Fruit fly (Drosophila melanogaster) whole organism, prepupa: ENCODE results near the gene CG42371.

Source experiments
- Blimp-1 ChIP-seq: fragments of 200-800 bp; sonication (Bioruptor generic); optimal IDR thresholded peaks from 3 replicates; lab custom pipeline; 2017; ENCODE audit warnings: missing biosample characterization, missing genetic modification characterization, mild to moderate bottlenecking, moderate library complexity, missing genetic modification reagents
- CG11294 ChIP-seq: fragments of 200-800 bp; sonication (Bioruptor generic); IDR thresholded peaks from 2 replicates; pipeline ENCODE4 v1.3.6; 2022; ENCODE audit warnings: missing biosample characterization, missing genetic modification characterization
- CG11762 ChIP-seq: fragments of 200-800 bp; sonication (Bioruptor generic); optimal IDR thresholded peaks from 3 replicates; lab custom pipeline; 2016; ENCODE audit warnings: missing biosample characterization, missing genetic modification characterization; ENCODE audit not compliant: insufficient read depth
- CG11902 ChIP-seq: fragments of 200-800 bp; sonication (Bioruptor generic); optimal IDR thresholded peaks from 3 replicates; lab custom pipeline; 2016; ENCODE audit warnings: missing biosample characterization, missing genetic modification characterization
- CG15336 ChIP-seq: fragments of 200-800 bp; sonication (Bioruptor generic); IDR thresholded peaks from 2 replicates; pipeline ENCODE4 v1.3.6; 2022; ENCODE audit warnings: missing biosample characterization, missing genetic modification characterization
- CG1621 ChIP-seq: fragments of 200-800 bp; sonication (Bioruptor generic); optimal IDR thresholded peaks from 3 replicates; lab custom pipeline; 2018; ENCODE audit warnings: missing biosample characterization, mild to moderate bottlenecking, missing genetic modification characterization
- CG16779 ChIP-seq: fragments of 200-800 bp; sonication (Bioruptor generic); optimal IDR thresholded peaks from 3 replicates; lab custom pipeline; 2017; ENCODE audit warnings: missing biosample characterization, mild to moderate bottlenecking, missing genetic modification characterization
- CG3032 ChIP-seq: fragments of 200-800 bp; optimal IDR thresholded peaks from 2 replicates; lab custom pipeline; 2019; ENCODE audit warnings: missing biosample characterization, mild to moderate bottlenecking, missing genetic modification characterization, moderate library complexity
- CG32006 ChIP-seq: fragments of 200-800 bp; sonication (Bioruptor generic); optimal IDR thresholded peaks from 3 replicates; lab custom pipeline; 2017; ENCODE audit warnings: missing biosample characterization, mild to moderate bottlenecking, missing genetic modification characterization
- CG6163 ChIP-seq: fragments of 200-800 bp; sonication (Bioruptor generic); IDR thresholded peaks from 3 replicates; pipeline ENCODE4 v1.3.6; 2022; ENCODE audit warnings: missing biosample characterization, missing genetic modification characterization
- CG6854 ChIP-seq: fragments of 200-800 bp; sonication (Bioruptor generic); optimal IDR thresholded peaks from 2 replicates; lab custom pipeline; 2017; ENCODE audit warnings: missing biosample characterization, mild to moderate bottlenecking, missing genetic modification characterization
- CG7368 ChIP-seq: fragments of 200-800 bp; sonication (Bioruptor generic); optimal IDR thresholded peaks from 3 replicates; lab custom pipeline; 2016; ENCODE audit warnings: missing biosample characterization, missing genetic modification characterization
- CG8119 ChIP-seq: fragments of 200-800 bp; sonication (Bioruptor generic); IDR thresholded peaks from 3 replicates; pipeline ENCODE4 v1.3.6; 2022; ENCODE audit warnings: missing biosample characterization, missing genetic modification characterization
- CG8319 ChIP-seq: fragments of 200-800 bp; sonication (Bioruptor generic); optimal IDR thresholded peaks from 3 replicates; lab custom pipeline; 2016; ENCODE audit warnings: missing biosample characterization, missing genetic modification characterization
- CG8632 ChIP-seq: fragments of 200-800 bp; sonication (Bioruptor generic); optimal IDR thresholded peaks from 3 replicates; lab custom pipeline; 2016; ENCODE audit warnings: missing biosample characterization, missing genetic modification characterization
- Eip93F ChIP-seq: fragments of 200-800 bp; sonication (Bioruptor generic); optimal IDR thresholded peaks from 2 replicates; lab custom pipeline; 2016; ENCODE audit warnings: missing biosample characterization, mild to moderate bottlenecking, missing genetic modification characterization
- Ets96B ChIP-seq: fragments of 200-800 bp; optimal IDR thresholded peaks from 2 replicates; lab custom pipeline; 2019; ENCODE audit warnings: missing biosample characterization, mild to moderate bottlenecking, missing genetic modification characterization, moderate library complexity
- Gug ChIP-seq: fragments of 200-800 bp; sonication (Bioruptor generic); IDR thresholded peaks from 2 replicates; pipeline ENCODE4 v1.3.6; 2022; ENCODE audit warnings: missing biosample characterization, missing genetic modification characterization
- Hr38 ChIP-seq: sonication (Bioruptor generic); optimal IDR thresholded peaks from 2 replicates; lab custom pipeline; 2016; ENCODE audit warnings: missing biosample characterization, missing genetic modification characterization
- Hr39 ChIP-seq: fragments of 200-800 bp; sonication (Bioruptor generic); optimal IDR thresholded peaks from 2 replicates; lab custom pipeline; 2016; ENCODE audit warnings: missing biosample characterization, missing genetic modification characterization
- Hr4 ChIP-seq: fragments of 200-800 bp; sonication (Bioruptor generic); optimal IDR thresholded peaks from 3 replicates; lab custom pipeline; 2016; ENCODE audit warnings: missing biosample characterization, missing genetic modification characterization
- Met ChIP-seq: fragments of 200-800 bp; sonication (Bioruptor generic); optimal IDR thresholded peaks from 3 replicates; lab custom pipeline; 2016; ENCODE audit warnings: missing biosample characterization, missing genetic modification characterization
- OdsH ChIP-seq: fragments of 200-800 bp; sonication (Bioruptor generic); optimal IDR thresholded peaks from 3 replicates; lab custom pipeline; 2016; ENCODE audit warnings: missing biosample characterization, missing genetic modification characterization
- Sox102F ChIP-seq: fragments of 200-800 bp; sonication (Bioruptor generic); optimal IDR thresholded peaks from 2 replicates; lab custom pipeline; 2016; ENCODE audit warnings: missing biosample characterization, mild to moderate bottlenecking, missing genetic modification characterization
- Sox15 ChIP-seq: fragments of 200-800 bp; sonication (Bioruptor generic); optimal IDR thresholded peaks from 3 replicates; lab custom pipeline; 2016; ENCODE audit warnings: missing biosample characterization, missing genetic modification characterization
- achi ChIP-seq: fragments of 200-800 bp; sonication (Bioruptor generic); optimal IDR thresholded peaks from 3 replicates; lab custom pipeline; 2016; ENCODE audit warnings: missing biosample characterization, missing genetic modification characterization
- acj6 ChIP-seq: fragments of 200-800 bp; sonication (Bioruptor generic); optimal IDR thresholded peaks from 3 replicates; lab custom pipeline; 2016; ENCODE audit warnings: missing biosample characterization, missing genetic modification characterization
- dac ChIP-seq: fragments of 200-800 bp; sonication (Bioruptor generic); optimal IDR thresholded peaks from 2 replicates; lab custom pipeline; 2017; ENCODE audit warnings: missing biosample characterization, mild to moderate bottlenecking, missing genetic modification characterization
- dsx ChIP-seq: fragments of 200-800 bp; optimal IDR thresholded peaks from 3 replicates; lab custom pipeline; 2019; ENCODE audit warnings: missing biosample characterization, mild to moderate bottlenecking, missing genetic modification characterization, moderate library complexity; ENCODE audit not compliant: poor library complexity, severe bottlenecking
- fd59A ChIP-seq: fragments of 200-800 bp; sonication (Bioruptor generic); optimal IDR thresholded peaks from 2 replicates; lab custom pipeline; 2017; ENCODE audit warnings: missing biosample characterization, mild to moderate bottlenecking, missing genetic modification characterization, missing genetic modification reagents
- lz ChIP-seq: fragments of 200-800 bp; sonication (Bioruptor generic); optimal IDR thresholded peaks from 3 replicates; lab custom pipeline; 2016; ENCODE audit warnings: missing biosample characterization, missing genetic modification characterization
- net ChIP-seq: fragments of 200-800 bp; sonication (Bioruptor generic); optimal IDR thresholded peaks from 3 replicates; lab custom pipeline; 2016; ENCODE audit warnings: missing biosample characterization, missing genetic modification characterization
- salr ChIP-seq, 2 experiments: fragments of 200-800 bp; sonication (Bioruptor generic); optimal IDR thresholded peaks; 3 replicates each; lab custom pipeline; 2016 to 2018; ENCODE audit warnings: missing biosample characterization in 2 of 2, missing genetic modification characterization in 2 of 2, mild to moderate bottlenecking in 1 of 2
- ss ChIP-seq, 2 experiments: fragments of 200-800 bp; sonication (Bioruptor generic); optimal IDR thresholded peaks; 2 replicates in 1 of 2; 3 replicates in 1 of 2; lab custom pipeline; 2017 to 2018; ENCODE audit warnings: mild to moderate bottlenecking in 2 of 2, missing biosample characterization in 2 of 2, missing genetic modification characterization in 2 of 2, moderate library complexity in 1 of 2
- svp ChIP-seq: fragments of 200-800 bp; sonication (Bioruptor generic); peaks from one replicate; lab custom pipeline; 2016; ENCODE audit warnings: missing biosample characterization, missing genetic modification characterization
- topi ChIP-seq: fragments of 200-800 bp; sonication (Bioruptor generic); optimal IDR thresholded peaks from 3 replicates; lab custom pipeline; 2016; ENCODE audit warnings: missing biosample characterization, missing genetic modification characterization

The CG42371 gene

DNA sequence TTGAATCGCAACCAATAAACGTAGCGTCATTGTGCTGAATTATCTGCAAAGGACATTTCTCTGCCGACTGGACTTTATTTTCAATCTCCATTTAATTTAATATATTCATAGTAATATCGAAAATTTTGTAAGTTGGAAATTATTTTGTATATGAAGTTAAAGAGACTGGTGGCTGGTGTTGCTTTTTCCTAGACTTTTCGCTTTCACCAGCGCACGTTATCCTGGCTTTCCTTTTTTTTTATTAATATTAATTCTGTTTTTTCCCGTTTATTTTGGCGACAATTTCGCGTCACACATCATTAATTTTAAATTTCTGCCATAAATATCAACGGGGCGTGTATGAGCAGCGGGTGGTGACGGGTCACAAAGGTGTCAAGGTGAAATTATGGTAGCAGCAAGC, 48.2 kb upstream of the CG42371 start, which contains the start of gene CG34049:
TSS of gene CG34049 (minus strand) at position 101 of the 400 bp plus-strand sequence.
- TF ChIP-seq achi (GFP tag; lab: Kevin White, UChicago) (no peak), acj6 (GFP tag; lab: Kevin White, UChicago) (no peak), Hr39 (GFP tag; lab: Kevin White, UChicago) (no peak), CG8632 (GFP tag; lab: Kevin White, UChicago) (no peak), Hr4 (GFP tag; lab: Kevin White, UChicago) (no peak), topi (GFP tag; lab: Kevin White, UChicago) (no peak)

DNA sequence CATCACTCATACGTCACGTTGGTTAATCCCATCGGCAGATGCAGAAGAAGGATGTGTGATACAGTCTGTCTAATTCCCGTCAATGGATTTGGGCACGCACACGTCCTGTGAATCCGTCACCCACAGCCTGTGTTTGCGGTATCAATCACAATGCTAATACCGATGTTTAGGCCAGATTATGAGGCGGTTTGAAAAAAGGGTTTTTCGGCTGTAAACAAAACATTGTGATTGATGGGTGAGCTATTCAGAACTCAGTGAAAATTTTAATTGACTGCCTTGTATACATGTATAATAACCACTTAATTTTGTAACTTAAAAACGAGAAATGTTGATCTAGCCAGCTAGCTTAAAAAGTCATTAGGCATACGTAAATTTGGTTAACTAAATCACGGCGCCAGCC, 46.1 kb upstream of the CG42371 start, which contains the start of gene CG4270:
TSS of gene CG4270 (plus strand) at position 301 of the 400 bp plus-strand sequence.
- TF ChIP-seq Sox15 (GFP tag; lab: Kevin White, UChicago) (no peak), Hr38 (GFP tag; lab: Kevin White, UChicago) (no peak), CG11294 (no peak), CG11762 (no peak), CG1621 (tag; lab: Kevin White, UChicago) (no peak), CG15336 (GFP tag; lab: Robert Waterston, UW) (no peak), Eip93F (GFP tag; lab: Kevin White, UChicago) (no peak), CG32006 (GFP tag; lab: Kevin White, UChicago) (no peak), fd59A (no peak), OdsH (GFP tag; lab: Kevin White, UChicago) (no peak), CG8632 (GFP tag; lab: Kevin White, UChicago) (no peak), acj6 (GFP tag; lab: Kevin White, UChicago) (no peak)

DNA sequence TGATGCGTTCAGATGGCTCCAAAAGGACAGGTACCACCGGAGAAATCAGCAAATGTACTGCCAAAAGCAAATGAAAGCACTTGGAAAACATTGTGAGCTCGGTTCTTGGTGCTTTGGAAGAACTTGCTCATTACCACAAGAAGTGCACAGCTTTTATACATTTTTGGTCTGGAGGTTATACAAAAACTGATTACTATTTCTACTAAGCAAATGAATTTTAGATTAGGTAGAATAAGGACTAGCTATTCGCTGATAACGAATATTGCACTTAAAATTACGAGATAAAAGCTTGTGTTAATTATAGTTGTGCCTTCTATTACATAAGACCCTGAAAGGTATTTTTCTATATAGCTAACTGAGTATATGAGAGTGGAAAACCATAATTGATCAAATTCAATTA, 37.9 kb upstream of the CG42371 start, which contains the start of gene Send1:
TSS of gene Send1 (minus strand) at position 101 of the 400 bp plus-strand sequence.
- TF ChIP-seq CG8119 (GFP tag; lab: Robert Waterston, UW) (no peak), dsx (GFP tag; lab: Kevin White, UChicago) (no peak), Gug (GFP tag; lab: Robert Waterston, UW) (no peak), CG3032 (tag; lab: Kevin White, UChicago) (no peak), lz (GFP tag; lab: Kevin White, UChicago) (no peak), net (GFP tag; lab: Kevin White, UChicago) (no peak), CG15336 (GFP tag; lab: Robert Waterston, UW) (no peak), fd59A (no peak), CG16779 (no peak), CG6163 (no peak), CG6854 (GFP tag; lab: Kevin White, UChicago) (no peak), CG8319 (GFP tag; lab: Kevin White, UChicago) (no peak), svp (GFP tag; lab: Kevin White, UChicago) (no peak), Blimp-1 (no peak), Sox102F (GFP tag; lab: Kevin White, UChicago) (no peak), salr (GFP tag; optimal IDR thresholded peaks at IDR 0.05; lab: Kevin White, UChicago) (no peak), CG11902 (no peak)

DNA sequence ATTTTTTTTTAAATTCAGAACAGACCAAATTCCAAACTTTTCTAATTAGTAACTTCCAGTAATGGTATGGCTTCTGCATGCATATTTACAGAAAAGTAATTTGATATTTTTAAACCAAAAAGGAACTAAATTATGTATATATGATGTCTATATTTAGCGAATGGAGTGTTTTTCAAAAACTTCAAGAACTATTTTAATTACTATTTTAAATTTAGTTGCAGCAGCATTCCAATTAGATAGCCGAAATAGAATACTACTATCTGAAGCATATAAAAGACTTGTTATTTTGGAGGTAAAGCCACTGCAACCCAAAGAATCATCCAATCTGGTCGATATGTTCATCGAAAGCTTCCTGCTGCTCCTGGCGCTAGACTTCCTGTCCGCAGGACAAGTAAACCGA, 35.7 kb upstream of the CG42371 start, which contains the start of gene CG17234:
TSS of gene CG17234 (plus strand) at position 301 of the 400 bp plus-strand sequence.
- no peak for TF ChIP-seq CG3032 (tag; lab: Kevin White, UChicago)
- no peak for TF ChIP-seq ss (GFP tag; optimal IDR thresholded peaks at IDR 0.05; lab: Kevin White, UChicago)
- no peak for TF ChIP-seq CG11294
- TF ChIP-seq CG8119 (GFP tag; lab: Robert Waterston, UW), result no peak
- TF ChIP-seq CG7368 (GFP tag; lab: Kevin White, UChicago), result no peak
- no peak for TF ChIP-seq Met (GFP tag; lab: Kevin White, UChicago)
- TF ChIP-seq dac, result no peak
- TF ChIP-seq Hr38 (GFP tag; lab: Kevin White, UChicago), result no peak
- no peak for TF ChIP-seq Sox102F (GFP tag; lab: Kevin White, UChicago)
- no peak for TF ChIP-seq Ets96B (tag; lab: Kevin White, UChicago)
